Fruit fly (Drosophila melanogaster) whole organism, prepupa: ENCODE results near the gene PH4alphaNE3.

ENCODE experiments used
- Blimp-1 ChIP-seq: fragments of 200-800 bp; sonication (Bioruptor generic); optimal IDR thresholded peaks from 3 replicates; lab custom pipeline; 2017; ENCODE audit warnings: missing biosample characterization, missing genetic modification characterization, mild to moderate bottlenecking, moderate library complexity, missing genetic modification reagents
- CG10669 ChIP-seq: fragments of 200-800 bp; sonication (Bioruptor generic); optimal IDR thresholded peaks from 3 replicates; lab custom pipeline; 2018; ENCODE audit warnings: missing biosample characterization, mild to moderate bottlenecking, missing genetic modification characterization, moderate library complexity
- CG15336 ChIP-seq: fragments of 200-800 bp; sonication (Bioruptor generic); IDR thresholded peaks from 2 replicates; pipeline ENCODE4 v1.3.6; 2022; ENCODE audit warnings: missing biosample characterization, missing genetic modification characterization
- CG1621 ChIP-seq: fragments of 200-800 bp; sonication (Bioruptor generic); optimal IDR thresholded peaks from 3 replicates; lab custom pipeline; 2018; ENCODE audit warnings: missing biosample characterization, mild to moderate bottlenecking, missing genetic modification characterization
- CG16779 ChIP-seq: fragments of 200-800 bp; sonication (Bioruptor generic); optimal IDR thresholded peaks from 3 replicates; lab custom pipeline; 2017; ENCODE audit warnings: missing biosample characterization, mild to moderate bottlenecking, missing genetic modification characterization
- CG31627 ChIP-seq: fragments of 200-800 bp; sonication (Bioruptor generic); optimal IDR thresholded peaks from 3 replicates; lab custom pipeline; 2016; ENCODE audit warnings: missing biosample characterization, missing genetic modification characterization
- CG34406 ChIP-seq: fragments of 200-800 bp; sonication (Bioruptor generic); optimal IDR thresholded peaks from 3 replicates; lab custom pipeline; 2016; ENCODE audit warnings: missing biosample characterization, missing genetic modification characterization
- CG3919 ChIP-seq: fragments of 200-800 bp; sonication (Bioruptor generic); optimal IDR thresholded peaks from 3 replicates; lab custom pipeline; 2016; ENCODE audit warnings: missing biosample characterization, missing genetic modification characterization
- CG4318 ChIP-seq: fragments of 200-800 bp; sonication (Bioruptor generic); optimal IDR thresholded peaks from 3 replicates; lab custom pipeline; 2017; ENCODE audit warnings: missing biosample characterization, mild to moderate bottlenecking, missing genetic modification characterization
- CG6163 ChIP-seq: fragments of 200-800 bp; sonication (Bioruptor generic); IDR thresholded peaks from 3 replicates; pipeline ENCODE4 v1.3.6; 2022; ENCODE audit warnings: missing biosample characterization, missing genetic modification characterization
- CG6276 ChIP-seq: fragments of 200-800 bp; sonication (Bioruptor generic); optimal IDR thresholded peaks from 2 replicates; lab custom pipeline; 2017; ENCODE audit warnings: missing biosample characterization, mild to moderate bottlenecking, missing genetic modification characterization
- CG7368 ChIP-seq: fragments of 200-800 bp; sonication (Bioruptor generic); optimal IDR thresholded peaks from 3 replicates; lab custom pipeline; 2016; ENCODE audit warnings: missing biosample characterization, missing genetic modification characterization
- CG8119 ChIP-seq: fragments of 200-800 bp; sonication (Bioruptor generic); IDR thresholded peaks from 3 replicates; pipeline ENCODE4 v1.3.6; 2022; ENCODE audit warnings: missing biosample characterization, missing genetic modification characterization
- CG9139 ChIP-seq: fragments of 200-800 bp; sonication (Bioruptor generic); optimal IDR thresholded peaks from 3 replicates; lab custom pipeline; 2017; ENCODE audit warnings: missing biosample characterization, mild to moderate bottlenecking, missing genetic modification characterization
- Eip75B ChIP-seq: fragments of 200-800 bp; sonication (Bioruptor generic); optimal IDR thresholded peaks from 3 replicates; lab custom pipeline; 2016; ENCODE audit warnings: missing biosample characterization, missing genetic modification characterization
- Eip78C ChIP-seq: fragments of 200-800 bp; sonication (Bioruptor generic); peaks from one replicate; lab custom pipeline; 2016; ENCODE audit warnings: missing biosample characterization, missing genetic modification characterization
- Eip93F ChIP-seq: fragments of 200-800 bp; sonication (Bioruptor generic); optimal IDR thresholded peaks from 2 replicates; lab custom pipeline; 2016; ENCODE audit warnings: missing biosample characterization, mild to moderate bottlenecking, missing genetic modification characterization
- Ets21C ChIP-seq: fragments of 200-800 bp; sonication (Bioruptor generic); optimal IDR thresholded peaks from 3 replicates; lab custom pipeline; 2016; ENCODE audit warnings: missing biosample characterization, missing genetic modification characterization
- Gug ChIP-seq: fragments of 200-800 bp; sonication (Bioruptor generic); IDR thresholded peaks from 2 replicates; pipeline ENCODE4 v1.3.6; 2022; ENCODE audit warnings: missing biosample characterization, missing genetic modification characterization
- Hr38 ChIP-seq: sonication (Bioruptor generic); optimal IDR thresholded peaks from 2 replicates; lab custom pipeline; 2016; ENCODE audit warnings: missing biosample characterization, missing genetic modification characterization
- Hr39 ChIP-seq: fragments of 200-800 bp; sonication (Bioruptor generic); optimal IDR thresholded peaks from 2 replicates; lab custom pipeline; 2016; ENCODE audit warnings: missing biosample characterization, missing genetic modification characterization
- Hr4 ChIP-seq: fragments of 200-800 bp; sonication (Bioruptor generic); optimal IDR thresholded peaks from 3 replicates; lab custom pipeline; 2016; ENCODE audit warnings: missing biosample characterization, missing genetic modification characterization
- Smox ChIP-seq: fragments of 200-800 bp; sonication (Bioruptor generic); optimal IDR thresholded peaks from 3 replicates; lab custom pipeline; 2016; ENCODE audit warnings: missing biosample characterization, missing genetic modification characterization
- Sox15 ChIP-seq: fragments of 200-800 bp; sonication (Bioruptor generic); optimal IDR thresholded peaks from 3 replicates; lab custom pipeline; 2016; ENCODE audit warnings: missing biosample characterization, missing genetic modification characterization
- acj6 ChIP-seq: fragments of 200-800 bp; sonication (Bioruptor generic); optimal IDR thresholded peaks from 3 replicates; lab custom pipeline; 2016; ENCODE audit warnings: missing biosample characterization, missing genetic modification characterization
- cyc ChIP-seq: fragments of 200-800 bp; sonication (Bioruptor generic); optimal IDR thresholded peaks from 3 replicates; lab custom pipeline; 2016; ENCODE audit warnings: missing biosample characterization, missing genetic modification characterization
- dac ChIP-seq: fragments of 200-800 bp; sonication (Bioruptor generic); optimal IDR thresholded peaks from 2 replicates; lab custom pipeline; 2017; ENCODE audit warnings: missing biosample characterization, mild to moderate bottlenecking, missing genetic modification characterization
- eg ChIP-seq: fragments of 200-800 bp; sonication (Bioruptor generic); IDR thresholded peaks from 3 replicates; pipeline ENCODE4 v1.3.6; 2022; ENCODE audit warnings: missing biosample characterization, missing genetic modification characterization
- esn ChIP-seq: fragments of 200-800 bp; sonication (Bioruptor generic); optimal IDR thresholded peaks from 2 replicates; lab custom pipeline; 2016; ENCODE audit warnings: missing biosample characterization, mild to moderate bottlenecking, missing genetic modification characterization, moderate library complexity
- fd85E ChIP-seq: fragments of 200-800 bp; sonication (Bioruptor generic); optimal IDR thresholded peaks from 3 replicates; lab custom pipeline; 2016; ENCODE audit warnings: missing biosample characterization, missing genetic modification characterization
- lz ChIP-seq: fragments of 200-800 bp; sonication (Bioruptor generic); optimal IDR thresholded peaks from 3 replicates; lab custom pipeline; 2016; ENCODE audit warnings: missing biosample characterization, missing genetic modification characterization
- net ChIP-seq: fragments of 200-800 bp; sonication (Bioruptor generic); optimal IDR thresholded peaks from 3 replicates; lab custom pipeline; 2016; ENCODE audit warnings: missing biosample characterization, missing genetic modification characterization
- spab ChIP-seq: fragments of 200-800 bp; sonication (Bioruptor generic); optimal IDR thresholded peaks from 2 replicates; lab custom pipeline; 2017; ENCODE audit warnings: missing biosample characterization, mild to moderate bottlenecking, missing genetic modification characterization, missing genetic modification reagents
- topi ChIP-seq: fragments of 200-800 bp; sonication (Bioruptor generic); optimal IDR thresholded peaks from 3 replicates; lab custom pipeline; 2016; ENCODE audit warnings: missing biosample characterization, missing genetic modification characterization

PH4alphaNE3 gene

dm6 chr3R:30601440-30602256 is 2.3 kb upstream of the PH4alphaNE3 start, which contains the start of the genes CG2246 and CG31021 (continued):
- peak; percentile 52 for TF ChIP-seq esn (GFP tag; lab: Kevin White, UChicago)
- TF ChIP-seq spab (GFP tag; lab: Kevin White, UChicago), result no peak
- TF ChIP-seq net, result no peak
- TF ChIP-seq fd85E (GFP tag; lab: Kevin White, UChicago), result no peak
- peak; percentile 2 for TF ChIP-seq CG7368
- no peak for TF ChIP-seq dac (GFP tag; lab: Kevin White, UChicago)
- peak; percentile 34 for TF ChIP-seq Smox (GFP tag; lab: Kevin White, UChicago)
- peak; percentile 21 for TF ChIP-seq topi (GFP tag; lab: Kevin White, UChicago)
- 0 out of 3 replicates have a peak, but pooled peaks have one; percentile 14 for TF ChIP-seq CG8119 (GFP tag; lab: Robert Waterston, UW)
- no peak for TF ChIP-seq CG4318 (GFP tag; lab: Kevin White, UChicago)
- 0 out of 2 replicates have a peak, but pooled peaks have one; percentile 16 for TF ChIP-seq Gug (GFP tag; lab: Robert Waterston, UW)
- TF ChIP-seq Eip75B, result peak; percentile 13
- TF ChIP-seq Sox15 (GFP tag; lab: Kevin White, UChicago), result no peak
- peak; percentile 29 for TF ChIP-seq Hr4
- no peak for TF ChIP-seq CG16779 (tag; lab: Kevin White, UChicago)
- TF ChIP-seq CG34406, result no peak
- peak; percentile 30 for TF ChIP-seq cyc (GFP tag; lab: Kevin White, UChicago)
- peak; percentile 32; the same call in 1 of the 2 replicates for TF ChIP-seq CG15336 (GFP tag; lab: Robert Waterston, UW)
- no peak for TF ChIP-seq CG9139 (GFP tag; lab: Kevin White, UChicago)
- TF ChIP-seq eg, result peak; percentile 47
- TF ChIP-seq CG3919 (GFP tag; lab: Kevin White, UChicago), result peak; percentile 14
- TF ChIP-seq acj6 (GFP tag; lab: Kevin White, UChicago), result peak; percentile 30
- peak; percentile 55 for TF ChIP-seq lz
- TF ChIP-seq CG31627, result peak; percentile 51
- peak; percentile 67 for TF ChIP-seq Eip78C
- TF ChIP-seq, all 60 proteins: peak for 32

- no peak for TF ChIP-seq CG6163 (GFP tag; lab: Robert Waterston, UW)
- no peak for TF ChIP-seq Sox15 (GFP tag; lab: Kevin White, UChicago)
These were observed 1.9 kb downstream of the PH4alphaNE3 start, which contains the start of gene CG31016 for dm6 chr3R:30605889-30606288. CG31016 (plus strand) TSS chr3R:30606189.

DNA sequence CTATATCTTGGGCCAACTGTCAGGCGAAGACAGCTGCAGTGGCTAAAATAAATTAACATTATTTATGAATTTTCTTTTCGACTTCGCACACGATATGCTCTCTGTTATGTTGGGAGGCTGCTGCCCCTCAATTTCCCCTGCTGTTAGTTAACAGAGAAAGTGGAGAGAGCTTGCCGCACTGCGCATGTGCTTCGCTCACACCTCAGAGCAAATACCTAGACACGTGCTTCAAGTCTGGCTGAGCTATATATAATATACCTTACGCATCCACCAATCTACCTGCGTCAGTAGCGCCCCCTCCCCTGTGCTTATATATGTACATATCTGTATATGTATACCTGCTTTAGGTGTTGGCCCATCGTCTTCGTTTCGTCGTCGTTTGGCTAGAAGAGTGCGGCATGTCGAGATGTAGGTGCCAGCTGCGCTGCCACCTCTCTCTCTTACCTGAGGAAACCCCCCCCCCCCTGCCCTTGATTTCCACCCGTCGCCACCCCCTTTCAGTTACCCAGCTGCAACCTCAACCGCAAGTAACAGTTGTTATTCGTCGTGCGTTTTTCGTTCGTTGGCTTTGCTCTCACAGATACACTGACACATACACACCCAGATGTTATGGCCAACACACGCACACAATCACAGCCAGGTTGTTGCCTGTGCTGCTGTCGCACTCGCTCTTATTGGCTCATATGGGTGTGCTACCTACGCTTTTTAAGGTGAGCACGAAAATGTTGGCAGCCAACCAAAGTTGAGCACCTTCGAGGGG is 12.3 kb downstream of the PH4alphaNE3 start:
- TF ChIP-seq Hr38 (GFP tag; lab: Kevin White, UChicago) (no peak), Hr39 (GFP tag; lab: Kevin White, UChicago) (no peak), CG9139 (GFP tag; lab: Kevin White, UChicago) (no peak), CG3919 (GFP tag; lab: Kevin White, UChicago) (no peak), dac (GFP tag; lab: Kevin White, UChicago) (no peak)

- no peak for TF ChIP-seq CG1621
- no peak for TF ChIP-seq acj6 (GFP tag; lab: Kevin White, UChicago)
- no peak for TF ChIP-seq Ets21C (GFP tag; lab: Kevin White, UChicago)
- TF ChIP-seq Blimp-1 (GFP tag; lab: Kevin White, UChicago), result no peak
- TF ChIP-seq CG10669 (GFP tag; lab: Kevin White, UChicago), result no peak
- TF ChIP-seq CG6276 (GFP tag; lab: Kevin White, UChicago), result no peak
- no peak for TF ChIP-seq Eip93F (GFP tag; lab: Kevin White, UChicago)
- TF ChIP-seq CG8119 (GFP tag; lab: Robert Waterston, UW), result no peak
These were observed 13.5 kb downstream of the PH4alphaNE3 start for dm6 chr3R:30617457-30617856.
